Worm (Caenorhabditis elegans): ENCODE results near the gene B0432.9.

ce11 chrII:240043-240442 is 43.5 kb downstream of the B0432.9 start:
- TF ChIP-seq W03F9.2 (tag; optimal IDR thresholded peaks at IDR 0.05) (no peak), him-1 (tag; optimal IDR thresholded peaks at IDR 0.05) (no peak)

Data from whole organism, L4/young adult.